Fruit fly (Drosophila melanogaster): ENCODE data around the gene Cp7Fc.

Cp7Fc gene

DNA sequence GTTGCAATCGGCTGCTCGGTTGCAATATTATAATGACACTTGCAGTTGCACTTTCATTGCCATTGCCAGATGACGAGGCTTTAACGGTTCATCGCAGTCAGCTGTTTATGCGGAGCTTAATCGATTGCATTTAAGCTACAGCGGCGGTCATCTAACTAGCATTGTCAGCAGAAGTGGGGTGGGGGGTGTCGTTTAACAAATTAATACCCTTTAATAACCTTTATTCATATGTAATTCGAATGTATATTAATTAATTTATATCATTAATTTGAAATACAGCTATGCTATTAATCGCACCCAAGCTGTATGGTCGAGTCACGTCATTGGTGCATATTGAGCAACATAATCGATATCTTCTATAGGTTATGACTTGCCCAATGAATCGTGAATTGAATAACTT, 15.9 kb downstream of the Cp7Fc start (continued):
- peak; percentile 48 for TF ChIP-seq trh (GFP tag; optimal IDR thresholded peaks at IDR 0.05)
- peak; percentile 70 for TF ChIP-seq Fer3 (tag; optimal IDR thresholded peaks at IDR 0.05)
- no peak for TF ChIP-seq NK7.1 (GFP tag; optimal IDR thresholded peaks at IDR 0.05)
- TF ChIP-seq CG11093 (GFP tag; IDR thresholded peaks at IDR 0.05), result peak; percentile 79; the same call in 2 of the 3 replicates
- peak; percentile 78 for TF ChIP-seq Med (GFP tag)
- no peak for TF ChIP-seq Hr39 (optimal IDR thresholded peaks at IDR 0.05)
- no peak for TF ChIP-seq CG12236 (GFP tag; optimal IDR thresholded peaks at IDR 0.05)
- no peak for TF ChIP-seq Myb (GFP tag; optimal IDR thresholded peaks at IDR 0.05)
- no peak for TF ChIP-seq Opbp (GFP tag; IDR thresholded peaks at IDR 0.05; ENCODE audit: partially characterized antibody)
- TF ChIP-seq CG14050 (GFP tag; IDR thresholded peaks at IDR 0.05), result peak; percentile 88
- TF ChIP-seq gcm (GFP tag; optimal IDR thresholded peaks at IDR 0.05), result peak; percentile 62
- peak; percentile 89 for TF ChIP-seq CG6689 (GFP tag; IDR thresholded peaks at IDR 0.05)
- TF ChIP-seq tio (GFP tag; optimal IDR thresholded peaks at IDR 0.05), result peak; percentile 53
- TF ChIP-seq CG12071 (GFP tag; optimal IDR thresholded peaks at IDR 0.05), result peak; percentile 78
- TF ChIP-seq CG31388 (GFP tag; optimal IDR thresholded peaks at IDR 0.05), result peak; percentile 5
- no peak for TF ChIP-seq CG3995 (GFP tag; optimal IDR thresholded peaks at IDR 0.05)
- TF ChIP-seq Hr51 (GFP tag; optimal IDR thresholded peaks at IDR 0.05), result peak in 1 of 2 experiments; percentile 89
- peak; percentile 47 for TF ChIP-seq CG12104 (GFP tag; optimal IDR thresholded peaks at IDR 0.05)
- TF ChIP-seq CG2116 (GFP tag; optimal IDR thresholded peaks at IDR 0.05), result no peak
- peak; percentile 83 for TF ChIP-seq lmd (GFP tag; IDR thresholded peaks at IDR 0.05)
- peak; percentile 83 for TF ChIP-seq dysf (GFP tag; IDR thresholded peaks at IDR 0.05)
- TF ChIP-seq CG13123 (GFP tag; optimal IDR thresholded peaks at IDR 0.05), result peak; percentile 41
- TF ChIP-seq CG9797 (GFP tag; optimal IDR thresholded peaks at IDR 0.05), result no peak
- no peak for TF ChIP-seq prd (optimal IDR thresholded peaks at IDR 0.05)
- TF ChIP-seq prd (GFP tag; IDR thresholded peaks at IDR 0.05), result peak; percentile 83
- peak; percentile 64 for TF ChIP-seq fd64A (GFP tag; optimal IDR thresholded peaks at IDR 0.05)
- TF ChIP-seq sc (optimal IDR thresholded peaks at IDR 0.05), result no peak
- peak; percentile 59 for TF ChIP-seq sc (GFP tag; optimal IDR thresholded peaks at IDR 0.05)
- TF ChIP-seq CG5180 (GFP tag; optimal IDR thresholded peaks at IDR 0.05), result peak; percentile 76
- peak; percentile 78 for TF ChIP-seq sim (GFP tag; IDR thresholded peaks at IDR 0.05)
- peak; percentile 67 for TF ChIP-seq grau (tag; optimal IDR thresholded peaks at IDR 0.05)
- peak; percentile 62 for TF ChIP-seq CG3407 (GFP tag; optimal IDR thresholded peaks at IDR 0.05)
- no peak for TF ChIP-seq CG14965 (GFP tag; optimal IDR thresholded peaks at IDR 0.05; ENCODE audit: borderline replicate concordance)
- TF ChIP-seq mirr (GFP tag; optimal IDR thresholded peaks at IDR 0.05), result no peak
- peak; percentile 46; the same call in 2 of the 3 replicates for TF ChIP-seq CG2889 (GFP tag; IDR thresholded peaks at IDR 0.05)
- peak; percentile 77 for TF ChIP-seq ara (GFP tag; IDR thresholded peaks at IDR 0.05)
- TF ChIP-seq lilli (GFP tag; optimal IDR thresholded peaks at IDR 0.05), result peak; percentile 33
- TF ChIP-seq CG13775 (GFP tag; optimal IDR thresholded peaks at IDR 0.05), result peak; percentile 49
- TF ChIP-seq CG4404 (GFP tag; IDR thresholded peaks at IDR 0.05), result no peak
- TF ChIP-seq Side (GFP tag; optimal IDR thresholded peaks at IDR 0.05), result no peak
- TF ChIP-seq dan (GFP tag; IDR thresholded peaks at IDR 0.05), result no peak
- TF ChIP-seq E2f2 (GFP tag; IDR thresholded peaks at IDR 0.05), result peak; percentile 64
- TF ChIP-seq CG3065 (GFP tag; optimal IDR thresholded peaks at IDR 0.05), result no peak
- peak; percentile 87 for TF ChIP-seq unpg (GFP tag; optimal IDR thresholded peaks at IDR 0.05)
- TF ChIP-seq caup (GFP tag; optimal IDR thresholded peaks at IDR 0.05; ENCODE audit: severe bottlenecking), result peak; percentile 66
- TF ChIP-seq gsb (GFP tag; IDR thresholded peaks at IDR 0.05), result no peak; the same call in 1 of the 2 replicates
- peak; percentile 75 for TF ChIP-seq Gug (GFP tag; IDR thresholded peaks at IDR 0.05)
- no peak for TF ChIP-seq CG8478 (optimal IDR thresholded peaks at IDR 0.05)
- TF ChIP-seq dati (GFP tag; IDR thresholded peaks at IDR 0.05), result peak; percentile 9; the same call in 1 of the 2 replicates
- no peak for TF ChIP-seq p53 (GFP tag; optimal IDR thresholded peaks at IDR 0.05)
- peak; percentile 15 for TF ChIP-seq Hand (GFP tag; optimal IDR thresholded peaks at IDR 0.05)
- no peak for TF ChIP-seq sna (GFP tag; IDR thresholded peaks at IDR 0.05; ENCODE audit: partially characterized antibody)
